Worm (Caenorhabditis elegans) whole organism, L4/young adult: Measurements from ENCODE around the gene srh-8.

Experiments
- W03F9.2 ChIP-seq: fragments of 150-350 bp; optimal IDR thresholded peaks from 2 replicates; lab custom pipeline; 2014; ENCODE audit warnings: missing biosample characterization, missing genetic modification characterization
- dao-5 ChIP-seq: sonication (generic microtip); optimal IDR thresholded peaks from 2 replicates; lab custom pipeline; 2016; ENCODE audit warnings: missing genotype, missing genetic modification characterization, moderate library complexity, missing compliant biosample characterization
- him-1 ChIP-seq: sonication (generic microtip); optimal IDR thresholded peaks from 2 replicates; lab custom pipeline; 2016; ENCODE audit warnings: missing genotype, missing genetic modification reagents, missing genetic modification characterization, missing compliant biosample characterization

Gene srh-8

DNA sequence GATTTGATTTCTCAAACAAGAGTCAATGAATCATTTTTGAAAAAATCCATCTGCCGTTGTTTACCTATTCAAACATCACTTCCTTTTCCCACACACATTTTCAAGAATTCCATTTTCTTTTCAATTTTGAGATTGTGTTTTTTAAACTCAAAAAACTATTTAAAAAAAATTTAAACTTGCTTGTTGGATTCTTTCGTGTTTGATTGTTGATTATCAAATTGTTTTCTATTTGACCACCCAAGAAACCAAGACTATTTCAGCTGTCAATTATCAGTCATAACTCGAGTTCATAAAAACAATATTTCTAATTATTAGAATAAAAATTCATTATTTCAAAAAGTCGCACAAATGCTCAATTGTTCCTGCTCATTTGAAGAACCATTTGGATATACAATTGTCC lies at the start of gene srh-8:
Gene srh-8 (plus strand): TSS at position 301 of the 400 bp plus-strand sequence.
- TF ChIP-seq him-1 (no peak), W03F9.2 (tag; lab: Kevin White, UChicago) (no peak), dao-5 (tag; lab: Kevin White, UChicago) (no peak)

ce11 chrV:3957608-3958007 lies 47.7 kb upstream of the srh-8 start, which contains the start of gene cyp-34A5:
Gene cyp-34A5, minus strand, starts transcription at chrV:3957708.
- TF ChIP-seq dao-5 (tag; lab: Kevin White, UChicago) (no peak), him-1 (no peak), W03F9.2 (tag; lab: Kevin White, UChicago) (no peak)

- TF ChIP-seq W03F9.2 (tag; lab: Kevin White, UChicago) (no peak), dao-5 (tag; lab: Kevin White, UChicago) (no peak), him-1 (no peak)
These were observed 44.1 kb upstream of the srh-8 start, which contains the start of gene cyp-34A6 for ce11 chrV:3961235-3961634. Gene cyp-34A6, minus strand, starts transcription at chrV:3961335.

ce11 chrV:3963715-3964114 lies 41.6 kb upstream of the srh-8 start, which contains the start of gene cyp-34A7:
Gene cyp-34A7, minus strand, starts transcription at chrV:3963815.
- TF ChIP-seq W03F9.2 (tag; lab: Kevin White, UChicago): no peak
- TF ChIP-seq him-1: no peak
- no peak for TF ChIP-seq dao-5 (tag; lab: Kevin White, UChicago)

- TF ChIP-seq W03F9.2 (tag; lab: Kevin White, UChicago) (no peak), him-1 (no peak), dao-5 (tag; lab: Kevin White, UChicago) (no peak)
These were observed 37.6 kb upstream of the srh-8 start, which contains the start of gene cyp-34A8 for ce11 chrV:3967762-3968161. Gene cyp-34A8, minus strand, starts transcription at chrV:3967823.

DNA sequence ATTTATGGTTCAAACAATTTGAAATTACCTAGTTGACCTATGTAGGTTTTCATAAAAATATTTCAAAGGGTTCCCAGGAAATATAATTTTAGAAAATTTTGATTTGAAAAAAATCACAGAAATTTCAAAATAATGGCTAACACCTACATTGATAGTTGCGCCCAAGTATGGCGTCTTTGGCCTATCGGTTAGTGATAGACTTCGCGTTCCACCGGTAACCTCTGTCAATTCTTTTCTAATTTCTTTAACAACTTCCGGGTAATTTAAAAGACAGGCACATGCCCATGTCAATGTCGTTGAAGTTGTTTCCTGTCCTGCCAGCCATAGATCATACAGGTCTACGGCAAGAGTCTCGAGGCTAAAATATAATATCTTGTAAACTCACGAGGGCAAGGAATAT lies 36.4 kb upstream of the srh-8 start:
- TF ChIP-seq him-1 (no peak), dao-5 (tag; lab: Kevin White, UChicago) (no peak), W03F9.2 (tag; lab: Kevin White, UChicago) (no peak)

DNA sequence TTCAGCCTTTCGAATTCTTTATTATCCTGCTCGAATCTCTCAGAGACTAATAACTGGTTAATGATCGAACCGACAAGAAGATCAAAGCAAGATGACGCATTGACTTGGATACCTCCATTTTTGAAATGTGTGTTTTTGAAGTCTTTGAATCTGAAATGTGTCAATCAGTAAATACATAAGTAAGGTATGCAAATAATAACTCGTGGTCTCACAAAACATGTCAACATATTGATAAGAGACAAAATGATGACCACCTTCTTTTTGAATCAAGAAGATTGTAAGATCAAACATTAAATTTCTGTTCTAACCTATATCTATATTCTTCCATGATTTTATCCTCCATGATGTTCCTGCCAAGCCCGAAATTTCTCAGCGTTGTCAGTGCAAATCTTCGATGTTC lies 35.7 kb upstream of the srh-8 start:
- TF ChIP-seq W03F9.2 (tag; lab: Kevin White, UChicago) (no peak), him-1 (no peak)

DNA sequence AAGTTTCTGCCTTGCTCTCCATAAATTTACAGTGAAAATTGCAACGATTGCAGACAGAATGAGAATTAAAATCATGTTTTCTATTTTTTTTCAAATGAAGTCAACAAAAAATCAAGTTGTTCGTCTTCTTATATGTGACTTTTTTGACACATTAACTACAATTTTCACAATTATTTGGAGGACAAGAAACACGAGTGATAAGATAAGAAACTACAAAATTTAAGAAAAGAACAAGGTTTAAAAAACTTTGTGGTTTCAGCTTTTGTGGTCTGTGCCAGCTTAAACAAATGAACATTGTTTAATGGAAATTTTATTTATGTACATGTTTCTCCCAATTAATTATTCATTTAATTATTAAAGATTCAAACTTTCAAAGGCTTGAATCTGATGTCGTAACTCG lies 34.9 kb upstream of the srh-8 start, which contains the start of gene cyp-34A9:
Gene cyp-34A9 (minus strand): TSS at position 131 of the 400 bp plus-strand sequence.
- TF ChIP-seq W03F9.2 (tag; lab: Kevin White, UChicago) (no peak), dao-5 (tag; lab: Kevin White, UChicago) (no peak), him-1 (no peak)

DNA sequence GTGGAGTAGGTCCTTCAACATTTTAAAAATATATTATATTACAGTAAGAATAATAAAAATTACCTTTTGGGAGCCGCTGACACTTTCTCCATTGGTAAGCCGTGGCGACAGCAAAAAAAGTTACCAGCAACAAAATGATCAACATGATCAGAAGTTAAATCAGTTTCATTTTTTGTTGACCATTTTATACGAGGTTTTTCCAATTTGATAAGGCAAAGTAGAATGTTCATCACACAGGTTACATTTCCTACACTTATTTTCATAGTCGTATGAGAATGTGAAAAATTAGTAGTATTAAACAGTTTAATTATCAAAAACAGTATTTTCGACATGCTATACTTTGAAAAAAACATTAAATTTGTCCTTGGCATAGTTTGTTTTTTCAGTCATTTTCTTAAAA lies 32.5 kb upstream of the srh-8 start, which contains the start of gene cyp-34A10:
Gene cyp-34A10 (minus strand): TSS at position 146 of the 400 bp plus-strand sequence.
- TF ChIP-seq dao-5 (tag; lab: Kevin White, UChicago) (no peak), him-1 (no peak)

ce11 chrV:3974361-3974760 lies 31.0 kb upstream of the srh-8 start, which contains the start of gene str-82:
Gene str-82, plus strand, starts transcription at chrV:3974661.
- no peak for TF ChIP-seq dao-5 (tag; lab: Kevin White, UChicago)
- no peak for TF ChIP-seq him-1
- no peak for TF ChIP-seq W03F9.2 (tag; lab: Kevin White, UChicago)

- TF ChIP-seq him-1: no peak
- TF ChIP-seq dao-5 (tag; lab: Kevin White, UChicago): no peak
- TF ChIP-seq W03F9.2 (tag; lab: Kevin White, UChicago): no peak
These were observed 28.4 kb upstream of the srh-8 start, which contains the start of gene str-83 for ce11 chrV:3976964-3977363. Gene str-83, plus strand, starts transcription at chrV:3977264.

DNA sequence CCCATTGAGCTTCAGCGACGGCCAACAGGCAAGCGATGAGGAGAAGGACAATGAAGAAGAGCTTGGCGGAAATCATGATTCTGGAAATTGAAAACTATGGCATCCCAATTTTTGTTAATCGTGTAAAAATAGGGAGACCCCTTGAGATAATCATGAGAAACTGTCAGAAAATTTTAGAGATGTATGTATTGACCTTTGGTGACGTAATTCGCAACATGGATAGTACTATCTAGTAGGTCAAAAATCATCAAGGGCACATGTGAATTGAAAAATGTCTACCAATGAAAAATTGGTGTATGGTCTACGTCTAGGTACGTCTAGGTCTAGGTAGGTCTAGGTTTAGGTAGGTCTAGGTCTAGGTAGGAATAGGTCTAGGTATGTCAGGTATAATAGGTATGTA lies 26.3 kb upstream of the srh-8 start, which contains the start of gene nlp-34:
Gene nlp-34 (minus strand): TSS at position 82 of the 400 bp plus-strand sequence.
- TF ChIP-seq dao-5 (tag; lab: Kevin White, UChicago) (no peak), him-1 (no peak), W03F9.2 (tag; lab: Kevin White, UChicago) (no peak)

DNA sequence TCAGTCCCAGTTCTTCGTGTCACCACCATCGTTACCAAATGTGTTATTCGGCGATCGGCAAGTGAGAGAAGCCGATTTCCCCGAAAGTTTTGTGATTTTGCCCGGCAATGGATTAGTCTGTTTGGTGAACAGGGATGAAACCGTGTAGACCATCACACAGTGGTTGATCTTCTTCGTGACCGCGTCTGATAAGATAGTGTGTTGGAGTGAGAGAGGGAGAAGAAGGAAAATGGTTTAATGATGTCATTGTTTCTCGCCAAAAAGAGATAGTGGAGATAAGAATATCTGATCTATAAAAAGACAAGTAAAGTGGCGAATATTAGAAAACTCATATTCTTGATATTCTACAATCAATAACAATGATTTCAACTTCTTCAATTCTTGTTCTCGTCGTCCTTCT lies 25.5 kb upstream of the srh-8 start, which contains the start of gene nlp-31:
Gene nlp-31 (plus strand): TSS at position 237 of the 400 bp plus-strand sequence.
- no peak for TF ChIP-seq him-1

DNA sequence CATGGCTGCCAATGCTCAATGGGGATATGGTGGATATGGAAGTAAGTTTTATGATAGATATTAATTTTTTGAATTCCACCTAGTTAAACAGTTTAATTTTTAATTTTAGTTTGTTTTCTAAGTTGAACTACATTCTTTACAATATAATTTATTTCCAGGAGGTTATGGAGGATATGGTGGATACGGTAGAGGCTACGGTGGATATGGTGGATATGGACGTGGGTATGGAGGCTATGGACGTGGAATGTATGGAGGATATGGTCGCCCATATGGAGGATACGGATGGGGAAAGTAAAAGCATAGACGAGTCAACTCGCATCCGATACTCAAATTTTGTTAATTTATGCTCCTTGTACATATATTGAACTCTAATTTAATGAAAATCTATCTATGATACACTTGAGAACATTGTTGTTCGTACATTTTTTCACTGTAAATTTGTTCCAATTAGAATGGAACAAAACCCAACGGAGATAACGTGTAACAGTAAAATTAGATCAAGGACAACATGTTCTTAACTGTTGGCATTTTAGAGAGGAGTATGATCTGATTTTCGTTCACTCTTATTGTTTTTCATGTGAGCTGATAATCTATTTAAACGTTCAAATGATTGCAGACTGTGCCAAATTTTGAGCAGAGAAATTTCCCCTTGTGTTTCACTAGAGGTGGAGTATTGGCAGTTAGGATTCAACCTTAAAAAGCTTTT lies 24.9 kb upstream of the srh-8 start:
- no peak for TF ChIP-seq W03F9.2 (tag; lab: Kevin White, UChicago)
- TF ChIP-seq dao-5 (tag; lab: Kevin White, UChicago): no peak
- TF ChIP-seq him-1: no peak
